Worm (Caenorhabditis elegans) whole organism, young adult: Measurements from ENCODE around the gene F49E12.8.

Source experiments
- F22D6.2 ChIP-seq: sonication (generic microtip); optimal IDR thresholded peaks from 2 replicates; lab custom pipeline; 2016; ENCODE audit warnings: mild to moderate bottlenecking, missing genetic modification characterization, missing compliant biosample characterization
- F49E8.2 ChIP-seq: sonication (generic microtip); optimal IDR thresholded peaks from 3 replicates; lab custom pipeline; 2017; ENCODE audit warnings: missing genetic modification characterization, mild to moderate bottlenecking, missing compliant biosample characterization, antibody characterized with exemption, moderate library complexity; ENCODE audit not compliant: insufficient read depth
- F55B11.4 ChIP-seq: sonication (generic microtip); optimal IDR thresholded peaks from 2 replicates; lab custom pipeline; 2016; ENCODE audit warnings: missing compliant biosample characterization, missing genetic modification characterization, borderline replicate concordance; ENCODE audit not compliant: insufficient read depth
- F57A8.1 ChIP-seq: fragments of 200-800 bp; sonication (Bioruptor generic); optimal IDR thresholded peaks from 2 replicates; lab custom pipeline; 2018; ENCODE audit warnings: mild to moderate bottlenecking, missing genetic modification characterization, moderate library complexity, missing compliant biosample characterization
- F57C9.4 ChIP-seq: sonication (generic microtip); optimal IDR thresholded peaks from 2 replicates; lab custom pipeline; 2017; ENCODE audit warnings: mild to moderate bottlenecking, missing genetic modification characterization, missing compliant biosample characterization
- Y53G8AR.9 ChIP-seq: fragments of 200-800 bp; sonication (Bioruptor generic); conservative IDR thresholded peaks from 2 replicates; pipeline ENCODE4 v1.3.6; 2022; ENCODE audit warnings: missing genetic modification reagents, missing genetic modification characterization, missing compliant biosample characterization
- Y67H2A.10 ChIP-seq: fragments of 200-800 bp; sonication (Bioruptor generic); conservative IDR thresholded peaks from 2 replicates; pipeline ENCODE4 v1.3.6; 2022; ENCODE audit warnings: missing genetic modification reagents, missing genetic modification characterization, missing compliant biosample characterization
- athp-1 ChIP-seq: sonication (generic microtip); optimal IDR thresholded peaks from 2 replicates; lab custom pipeline; 2017; ENCODE audit warnings: mild to moderate bottlenecking, missing genetic modification characterization, missing compliant biosample characterization
- bed-1 ChIP-seq: fragments of 200-800 bp; sonication (Bioruptor generic); IDR thresholded peaks from 2 replicates; pipeline ENCODE4 v1.3.6; 2022; ENCODE audit warnings: missing genetic modification reagents, missing genetic modification characterization, missing compliant biosample characterization
- ceh-100 ChIP-seq: fragments of 200-800 bp; sonication (Bioruptor generic); IDR thresholded peaks from 2 replicates; pipeline ENCODE4 v1.3.6; 2022; ENCODE audit warnings: missing genetic modification reagents, missing genetic modification characterization, missing compliant biosample characterization
- ceh-91 ChIP-seq: fragments of 200-800 bp; sonication (Bioruptor generic); IDR thresholded peaks from 2 replicates; pipeline ENCODE4 v1.3.6; 2022; ENCODE audit warnings: missing genetic modification reagents, missing genetic modification characterization, missing compliant biosample characterization
- dpl-1 ChIP-seq: fragments of 150-350 bp; optimal IDR thresholded peaks from 2 replicates; lab custom pipeline; 2014; ENCODE audit warnings: missing biosample characterization, missing genetic modification reagents, missing genetic modification characterization
- gei-17 ChIP-seq: fragments of 200-800 bp; sonication (Bioruptor generic); optimal IDR thresholded peaks from 2 replicates; lab custom pipeline; 2018; ENCODE audit warnings: mild to moderate bottlenecking, missing genetic modification characterization, missing compliant biosample characterization
- hlh-12 ChIP-seq: sonication (generic microtip); optimal IDR thresholded peaks from 2 replicates; lab custom pipeline; 2016; ENCODE audit warnings: missing genetic modification characterization, missing compliant biosample characterization
- hsf-1 ChIP-seq: fragments of 200-800 bp; sonication (Bioruptor generic); IDR thresholded peaks from 2 replicates; pipeline ENCODE4 v1.3.6; 2022; ENCODE audit warnings: missing genetic modification reagents, missing genetic modification characterization, missing compliant biosample characterization
- let-526 ChIP-seq: fragments of 200-800 bp; sonication (Bioruptor generic); IDR thresholded peaks from 2 replicates; pipeline ENCODE4 v1.3.6; 2022; ENCODE audit warnings: missing genetic modification reagents, missing genetic modification characterization, missing compliant biosample characterization
- lin-40 ChIP-seq: sonication (generic microtip); optimal IDR thresholded peaks from 2 replicates; lab custom pipeline; 2016; ENCODE audit warnings: missing genetic modification characterization, mild to moderate bottlenecking, missing compliant biosample characterization, missing genotype, missing genetic modification reagents
- lin-54 ChIP-seq: fragments of 200-800 bp; sonication (Bioruptor generic); optimal IDR thresholded peaks from 2 replicates; lab custom pipeline; 2018; ENCODE audit warnings: mild to moderate bottlenecking, missing genetic modification characterization, missing compliant biosample characterization
- mcd-1 ChIP-seq: fragments of 200-800 bp; sonication (Bioruptor generic); IDR thresholded peaks from 2 replicates; pipeline ENCODE4 v1.3.6; 2022; ENCODE audit warnings: missing genetic modification reagents, missing genetic modification characterization, missing compliant biosample characterization
- mel-28 ChIP-seq: sonication (generic microtip); optimal IDR thresholded peaks from 2 replicates; lab custom pipeline; 2016; ENCODE audit warnings: borderline replicate concordance, mild to moderate bottlenecking, missing genetic modification characterization, missing compliant biosample characterization
- mes-4 ChIP-seq: sonication (generic microtip); optimal IDR thresholded peaks from 2 replicates; lab custom pipeline; 2016; ENCODE audit warnings: missing genotype, missing genetic modification characterization, missing compliant biosample characterization
- nhr-90 ChIP-seq: sonication (generic microtip); optimal IDR thresholded peaks from 2 replicates; lab custom pipeline; 2016; ENCODE audit warnings: missing genotype, mild to moderate bottlenecking, missing genetic modification characterization, missing compliant biosample characterization
- rcor-1 ChIP-seq: fragments of 200-800 bp; sonication (Bioruptor generic); IDR thresholded peaks from 2 replicates; pipeline ENCODE4 v1.3.6; 2022; ENCODE audit warnings: missing genetic modification reagents, missing genetic modification characterization, missing compliant biosample characterization
- snpc-1.3 ChIP-seq: sonication (generic microtip); optimal IDR thresholded peaks from 2 replicates; lab custom pipeline; 2017; ENCODE audit warnings: missing genetic modification characterization, mild to moderate bottlenecking, missing compliant biosample characterization, antibody characterized with exemption, moderate library complexity, missing genotype, missing genetic modification reagents; ENCODE audit not compliant: insufficient read depth
- somi-1 ChIP-seq: fragments of 200-800 bp; sonication (Bioruptor generic); optimal IDR thresholded peaks from 2 replicates; lab custom pipeline; 2018; ENCODE audit warnings: mild to moderate bottlenecking, missing genetic modification characterization, missing compliant biosample characterization
- sptf-2 ChIP-seq: fragments of 200-800 bp; sonication (Bioruptor generic); optimal IDR thresholded peaks from 2 replicates; lab custom pipeline; 2018; ENCODE audit warnings: mild to moderate bottlenecking, missing genetic modification characterization, missing compliant biosample characterization
- tbp1 ChIP-seq: fragments of 200-800 bp; sonication (Bioruptor generic); optimal IDR thresholded peaks from 2 replicates; lab custom pipeline; 2018; ENCODE audit warnings: mild to moderate bottlenecking, missing genetic modification characterization, missing compliant biosample characterization
- tbx-9 ChIP-seq: sonication (generic microtip); optimal IDR thresholded peaks from 2 replicates; lab custom pipeline; 2016; ENCODE audit warnings: borderline replicate concordance, missing genetic modification characterization, inconsistent platforms, missing compliant biosample characterization
- zfh-2 ChIP-seq: fragments of 200-800 bp; sonication (Bioruptor generic); conservative IDR thresholded peaks from 2 replicates; pipeline ENCODE4 v1.3.6; 2022; ENCODE audit warnings: missing genetic modification reagents, missing genetic modification characterization, missing compliant biosample characterization
- ztf-18 ChIP-seq: sonication (generic microtip); optimal IDR thresholded peaks from 2 replicates; lab custom pipeline; 2016; ENCODE audit warnings: missing genotype, mild to moderate bottlenecking, missing genetic modification characterization, missing compliant biosample characterization
- ztf-22 ChIP-seq: fragments of 200-800 bp; sonication (Bioruptor generic); optimal IDR thresholded peaks from 2 replicates; lab custom pipeline; 2018; ENCODE audit warnings: mild to moderate bottlenecking, missing genetic modification characterization, moderate library complexity, missing compliant biosample characterization
- ztf-25 ChIP-seq: fragments of 200-800 bp; sonication (Bioruptor generic); IDR thresholded peaks from 2 replicates; pipeline ENCODE4 v1.3.6; 2022; ENCODE audit warnings: missing genetic modification reagents, missing genetic modification characterization, missing compliant biosample characterization
- ztf-3 ChIP-seq: fragments of 200-800 bp; sonication (Bioruptor generic); optimal IDR thresholded peaks from 2 replicates; lab custom pipeline; 2018; ENCODE audit warnings: mild to moderate bottlenecking, missing genetic modification characterization, missing compliant biosample characterization
- ztf-6 ChIP-seq: fragments of 200-800 bp; sonication (Bioruptor generic); IDR thresholded peaks from 2 replicates; pipeline ENCODE4 v1.3.6; 2022; ENCODE audit warnings: missing genetic modification reagents, missing genetic modification characterization, missing compliant biosample characterization

Gene F49E12.8

ce11 chrII:8354233-8354750 lies 39.8 kb downstream of the F49E12.8 start, which contains the start of gene C26D10.6:
Gene C26D10.6 (minus strand): TSS chrII:8354700.
- no peak for TF ChIP-seq let-526

DNA sequence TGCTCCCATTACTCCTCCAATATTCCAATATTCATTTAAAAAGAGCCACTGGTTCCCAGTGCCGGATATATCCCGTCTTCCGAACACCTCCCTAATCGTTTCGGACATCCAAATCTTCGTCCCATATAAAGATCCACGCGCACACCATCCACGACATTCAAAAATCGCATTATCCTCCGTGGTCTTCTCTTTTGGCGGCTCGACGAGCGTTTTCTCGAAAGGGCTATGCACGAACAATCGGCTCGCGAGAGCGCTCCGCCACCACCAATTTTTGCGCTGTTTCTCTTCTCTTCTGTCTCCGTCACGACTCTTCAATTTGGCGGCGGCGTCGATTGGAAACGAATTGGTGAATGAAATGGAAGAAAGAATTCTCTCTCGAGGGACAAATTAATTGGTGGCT lies 40.8 kb downstream of the F49E12.8 start:
- no peak for TF ChIP-seq tbp1 (GFP tag; lab: Kevin White, UChicago)
- peak; percentile 61; the same call in 1 of the 2 replicates for TF ChIP-seq zfh-2 (GFP tag; lab: Robert Waterston, UW)
- TF ChIP-seq, all 124 proteins: peak for 1

ce11 chrII:8346384-8346783 lies 47.7 kb downstream of the F49E12.8 start, which contains the start of gene eff-1:
Gene eff-1 (plus strand): TSS chrII:8346684.
- TF ChIP-seq dpl-1 (GFP tag; lab: Kevin White, UChicago) (no peak), ztf-3 (GFP tag; lab: Kevin White, UChicago) (no peak), F57C9.4 (tag; lab: Kevin White, UChicago) (no peak), lin-54 (no peak), hsf-1 (GFP tag; lab: Robert Waterston, UW) (no peak), rcor-1 (GFP tag; lab: Robert Waterston, UW) (no peak), mcd-1 (GFP tag; lab: Robert Waterston, UW) (no peak), F49E8.2 (tag; lab: Kevin White, UChicago) (no peak), ceh-100 (GFP tag; lab: Robert Waterston, UW) (no peak), athp-1 (tag; lab: Kevin White, UChicago) (no peak), lin-40 (no peak), mel-28 (tag; lab: Kevin White, UChicago) (no peak), F55B11.4 (tag; lab: Kevin White, UChicago) (no peak)

DNA sequence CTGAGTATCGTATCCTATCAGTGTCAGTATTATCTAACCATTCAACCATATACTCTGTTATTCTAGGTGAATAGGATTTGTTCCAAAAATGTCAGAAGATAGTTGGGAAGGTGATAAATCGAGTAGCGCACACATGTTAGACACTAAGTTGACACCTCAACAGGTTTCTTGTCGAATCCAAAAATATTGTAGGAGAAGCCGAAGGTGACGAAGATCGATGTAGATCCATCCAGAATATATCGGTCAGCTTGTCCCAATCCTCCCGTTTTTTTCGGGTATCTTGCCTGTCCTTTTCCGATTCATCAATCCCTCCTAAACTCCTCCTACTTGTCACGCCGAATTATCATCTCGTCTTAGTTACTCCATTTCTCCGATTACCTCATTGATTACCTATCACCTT lies 48.5 kb downstream of the F49E12.8 start:
- TF ChIP-seq ztf-25 (no peak), hlh-12 (tag; lab: Kevin White, UChicago) (no peak), Y67H2A.10 (GFP tag; lab: Robert Waterston, UW) (no peak), ceh-100 (GFP tag; lab: Robert Waterston, UW) (no peak), nhr-90 (no peak), ceh-91 (no peak), tbx-9 (no peak), Y53G8AR.9 (GFP tag; lab: Robert Waterston, UW) (no peak), sptf-2 (GFP tag; lab: Kevin White, UChicago) (no peak), somi-1 (GFP tag; lab: Kevin White, UChicago) (no peak), zfh-2 (GFP tag; lab: Robert Waterston, UW) (no peak), bed-1 (GFP tag; lab: Robert Waterston, UW) (no peak)

DNA sequence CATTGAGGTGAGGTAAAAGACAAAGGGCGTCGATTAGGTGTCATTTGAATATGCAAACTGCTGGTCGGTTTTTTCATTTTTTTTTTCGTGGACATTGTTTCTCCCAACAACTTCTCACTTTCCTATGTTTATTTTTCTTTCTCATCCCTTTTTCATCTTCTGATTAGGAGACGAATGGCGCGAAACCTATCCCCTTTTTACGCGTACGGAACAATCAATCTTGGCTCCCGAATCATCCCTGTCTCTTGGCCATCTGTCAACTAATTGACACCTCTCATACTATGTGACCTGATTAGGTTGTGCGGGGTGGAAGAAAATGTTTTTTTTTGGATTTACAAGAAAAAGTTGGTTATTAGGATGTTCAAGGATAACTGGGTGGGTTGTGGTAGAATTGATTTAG lies 49.3 kb downstream of the F49E12.8 start:
- TF ChIP-seq ztf-18 (tag; lab: Kevin White, UChicago) (no peak), ztf-22 (GFP tag; lab: Kevin White, UChicago) (no peak), F22D6.2 (tag; lab: Kevin White, UChicago) (no peak), tbp1 (GFP tag; lab: Kevin White, UChicago) (no peak), gei-17 (GFP tag; lab: Kevin White, UChicago) (no peak), F57A8.1 (GFP tag; lab: Kevin White, UChicago) (no peak), snpc-1.3 (tag; lab: Kevin White, UChicago) (no peak), ztf-6 (GFP tag; lab: Robert Waterston, UW) (no peak), mes-4 (no peak), rcor-1 (GFP tag; lab: Robert Waterston, UW) (no peak)
